Fruit fly (Drosophila melanogaster): ENCODE measurements around the gene CG32473.

DNA sequence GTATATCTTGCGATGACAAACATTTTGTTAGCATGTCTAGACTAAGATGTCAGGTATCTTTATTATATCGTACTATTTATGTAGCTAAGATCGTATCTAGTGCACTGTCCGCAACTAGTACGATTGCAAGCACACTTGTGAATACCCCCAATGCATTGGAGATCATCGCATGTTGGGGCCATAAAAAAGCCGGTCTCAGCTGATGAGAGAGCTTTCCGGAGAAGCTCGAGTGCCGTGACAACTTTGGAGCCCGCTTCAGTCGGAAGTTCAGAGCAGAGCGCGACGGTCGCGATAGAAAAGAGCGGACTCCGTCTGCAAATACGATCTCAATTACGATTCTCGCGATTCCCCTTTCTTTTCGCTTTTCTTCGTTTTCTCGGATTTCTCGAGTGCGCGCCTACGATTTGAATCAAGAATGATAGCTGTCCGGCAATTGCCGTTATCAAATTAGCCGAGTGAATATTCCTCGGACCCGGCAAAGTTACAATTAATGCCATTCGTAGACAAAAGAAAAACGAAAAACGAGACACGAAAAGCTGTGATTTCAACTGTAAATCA lies 2.1 kb downstream of the CG32473 start:
- TF ChIP-seq cas (GFP tag; IDR thresholded peaks at IDR 0.05): no peak
- no peak for TF ChIP-seq CG4854 (GFP tag; optimal IDR thresholded peaks at IDR 0.05)
- TF ChIP-seq dimm (GFP tag; IDR thresholded peaks at IDR 0.05): no peak
- no peak for TF ChIP-seq prd (optimal IDR thresholded peaks at IDR 0.05)
- TF ChIP-seq prd (GFP tag; IDR thresholded peaks at IDR 0.05): no peak
- no peak for TF ChIP-seq Abd-B (GFP tag; optimal IDR thresholded peaks at IDR 0.05)
- TF ChIP-seq Sox102F (GFP tag; optimal IDR thresholded peaks at IDR 0.05): no peak
- no peak for TF ChIP-seq Xrp1 (GFP tag; IDR thresholded peaks at IDR 0.05)
- TF ChIP-seq sqz (GFP tag; optimal IDR thresholded peaks at IDR 0.05): no peak
